Worm (Caenorhabditis elegans) whole organism, L3 larva: ENCODE data around the gene C13A2.5.
A peak's percentile ranks its signal among the peaks of the same experiment; 100 is the strongest.

Experiments used
- R02D3.7 ChIP-seq: fragments of 150-350 bp; optimal IDR thresholded peaks from 2 replicates; lab custom pipeline; 2014; ENCODE audit warnings: missing biosample characterization, missing genetic modification characterization
- ZK546.5 ChIP-seq: sonication (generic microtip); optimal IDR thresholded peaks from 2 replicates; lab custom pipeline; 2017; ENCODE audit warnings: missing biosample characterization, missing genetic modification characterization
- ama-1 ChIP-seq: fragments of 150-350 bp; optimal IDR thresholded peaks from 2 replicates; lab custom pipeline; 2018
- ceh-28 ChIP-seq: fragments of 150-350 bp; optimal IDR thresholded peaks from 2 replicates; lab custom pipeline; 2014; ENCODE audit warnings: missing biosample characterization, missing genetic modification reagents, missing genetic modification characterization
- daf-12 ChIP-seq: fragments of 150-350 bp; optimal IDR thresholded peaks from 2 replicates; lab custom pipeline; 2014; ENCODE audit warnings: missing biosample characterization, missing genetic modification reagents, missing genetic modification characterization
- egl-5 ChIP-seq: fragments of 150-350 bp; optimal IDR thresholded peaks from 2 replicates; lab custom pipeline; 2017; ENCODE audit warnings: missing biosample characterization, missing genetic modification reagents, missing genetic modification characterization, inconsistent platforms
- elt-2 ChIP-seq: sonication (generic microtip); optimal IDR thresholded peaks from 2 replicates; lab custom pipeline; 2016; ENCODE audit warnings: missing genetic modification reagents, mild to moderate bottlenecking, missing genetic modification characterization, missing compliant biosample characterization
- elt-3 ChIP-seq, 3 experiments: fragments of 150-350 bp in 1 of 3; sonication (generic microtip) in 2 of 3; optimal IDR thresholded peaks; 2 replicates in 2 of 3; 4 replicates in 1 of 3; lab custom pipeline; 2014 to 2017; ENCODE audit warnings: missing biosample characterization in 3 of 3, missing genetic modification characterization in 3 of 3
- eor-1 ChIP-seq, 2 experiments: fragments of 150-350 bp; optimal IDR thresholded peaks; 2 replicates each; lab custom pipeline; 2014 to 2018; ENCODE audit warnings: missing biosample characterization in 2 of 2, missing genetic modification characterization in 2 of 2
- fkh-10 ChIP-seq: sonication (generic microtip); optimal IDR thresholded peaks from 2 replicates; lab custom pipeline; 2017; ENCODE audit warnings: missing biosample characterization, missing genetic modification reagents, missing genetic modification characterization
- fkh-2 ChIP-seq: fragments of 150-350 bp; optimal IDR thresholded peaks from 2 replicates; lab custom pipeline; 2014; ENCODE audit warnings: missing biosample characterization, missing genetic modification reagents, missing genetic modification characterization
- fos-1 ChIP-seq: fragments of 150-350 bp; optimal IDR thresholded peaks from 2 replicates; lab custom pipeline; 2014; ENCODE audit warnings: missing biosample characterization, missing genetic modification characterization
- hmg-11 ChIP-seq: sonication (generic microtip); optimal IDR thresholded peaks from 2 replicates; lab custom pipeline; 2016; ENCODE audit warnings: missing genetic modification characterization, missing compliant biosample characterization
- jun-1 ChIP-seq: fragments of 150-350 bp; optimal IDR thresholded peaks from 2 replicates; lab custom pipeline; 2014; ENCODE audit warnings: missing biosample characterization, missing genetic modification reagents, missing genetic modification characterization
- lin-15B ChIP-seq: fragments of 150-350 bp; optimal IDR thresholded peaks from 2 replicates; lab custom pipeline; 2014; ENCODE audit warnings: missing biosample characterization, missing genetic modification characterization
- lin-39 ChIP-seq: fragments of 150-350 bp; optimal IDR thresholded peaks from 2 replicates; lab custom pipeline; 2018; ENCODE audit warnings: missing biosample characterization, missing genetic modification reagents, missing genetic modification characterization
- mml-1 ChIP-seq: fragments of 150-350 bp; sonication (generic microtip); optimal IDR thresholded peaks from 3 replicates; lab custom pipeline; 2014; ENCODE audit warnings: missing biosample characterization, missing genetic modification characterization
- nfya-1 ChIP-seq: sonication (generic microtip); optimal IDR thresholded peaks from 2 replicates; lab custom pipeline; 2017; ENCODE audit warnings: missing genetic modification characterization, mild to moderate bottlenecking, missing compliant biosample characterization, antibody characterized with exemption, moderate library complexity; ENCODE audit not compliant: insufficient read depth
- nhr-12 ChIP-seq: fragments of 150-350 bp; optimal IDR thresholded peaks from 2 replicates; lab custom pipeline; 2014; ENCODE audit warnings: missing biosample characterization, missing genetic modification characterization
- nhr-23 ChIP-seq: fragments of 150-350 bp; optimal IDR thresholded peaks from 2 replicates; lab custom pipeline; 2014; ENCODE audit warnings: missing biosample characterization, missing genetic modification reagents, missing genetic modification characterization
- nhr-237 ChIP-seq: fragments of 150-350 bp; optimal IDR thresholded peaks from 2 replicates; lab custom pipeline; 2014; ENCODE audit warnings: missing biosample characterization, missing genetic modification characterization
- nhr-25 ChIP-seq: sonication (generic microtip); optimal IDR thresholded peaks from 2 replicates; lab custom pipeline; 2017; ENCODE audit warnings: missing biosample characterization, missing genetic modification characterization
- nhr-28 ChIP-seq: fragments of 150-350 bp; optimal IDR thresholded peaks from 2 replicates; lab custom pipeline; 2014; ENCODE audit warnings: missing biosample characterization, missing genetic modification characterization
- nhr-43 ChIP-seq: sonication (generic microtip); optimal IDR thresholded peaks from 2 replicates; lab custom pipeline; 2016; ENCODE audit warnings: mild to moderate bottlenecking, missing genetic modification characterization, missing compliant biosample characterization; ENCODE audit not compliant: poor library complexity, severe bottlenecking
- nhr-67 ChIP-seq: fragments of 150-350 bp; optimal IDR thresholded peaks from 2 replicates; lab custom pipeline; 2014; ENCODE audit warnings: missing biosample characterization, missing genetic modification characterization
- nhr-76 ChIP-seq: fragments of 150-350 bp; sonication (generic microtip); optimal IDR thresholded peaks from 5 replicates; lab custom pipeline; 2014; ENCODE audit warnings: missing biosample characterization, missing genetic modification characterization
- nhr-77 ChIP-seq: fragments of 150-350 bp; optimal IDR thresholded peaks from 2 replicates; lab custom pipeline; 2014; ENCODE audit warnings: missing biosample characterization, missing genetic modification characterization
- pha-4 ChIP-seq: fragments of 150-350 bp; optimal IDR thresholded peaks from 2 replicates; lab custom pipeline; 2014; ENCODE audit warnings: missing biosample characterization, missing genetic modification reagents, missing genetic modification characterization
- sea-2 ChIP-seq: fragments of 150-350 bp; sonication (generic microtip); optimal IDR thresholded peaks from 4 replicates; lab custom pipeline; 2014; ENCODE audit warnings: missing biosample characterization, missing genetic modification reagents, missing genetic modification characterization
- snpc-4 ChIP-seq: fragments of 150-350 bp; optimal IDR thresholded peaks from 2 replicates; lab custom pipeline; 2014; ENCODE audit warnings: missing biosample characterization, missing genetic modification characterization
- unc-39 ChIP-seq: sonication (generic microtip); optimal IDR thresholded peaks from 4 replicates; lab custom pipeline; 2017; ENCODE audit warnings: missing biosample characterization, missing genetic modification characterization
- zag-1 ChIP-seq: fragments of 150-350 bp; optimal IDR thresholded peaks from 2 replicates; lab custom pipeline; 2014; ENCODE audit warnings: missing biosample characterization, missing genetic modification characterization
- ztf-4 ChIP-seq: fragments of 150-350 bp; optimal IDR thresholded peaks from 2 replicates; lab custom pipeline; 2014; ENCODE audit warnings: missing biosample characterization, missing genetic modification characterization

Gene C13A2.5

DNA sequence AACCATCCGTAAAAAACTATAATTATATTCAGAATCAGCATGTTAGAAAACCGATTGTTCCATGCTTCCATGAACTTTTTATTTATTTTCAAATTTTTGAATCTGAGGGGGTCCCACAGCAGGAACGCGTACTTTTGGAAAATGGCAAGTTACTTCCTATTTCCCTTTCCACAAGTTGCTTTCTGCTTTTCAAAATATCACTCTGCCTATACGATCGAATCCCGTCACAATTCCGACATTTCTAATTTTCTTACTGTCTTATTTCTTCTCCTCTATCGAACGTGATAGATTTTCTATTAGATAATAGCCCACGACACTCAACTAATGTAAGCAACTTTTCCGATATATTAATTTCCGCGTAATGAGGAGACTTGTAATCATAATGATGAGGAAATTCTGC is at the start of gene C13A2.5:
Gene C13A2.5 (plus strand): TSS at position 301 of the 400 bp plus-strand sequence.
- TF ChIP-seq eor-1 (tag; optimal IDR thresholded peaks at IDR 0.05; lab: Kevin White, UChicago) (no peak), nhr-237 (no peak)

DNA sequence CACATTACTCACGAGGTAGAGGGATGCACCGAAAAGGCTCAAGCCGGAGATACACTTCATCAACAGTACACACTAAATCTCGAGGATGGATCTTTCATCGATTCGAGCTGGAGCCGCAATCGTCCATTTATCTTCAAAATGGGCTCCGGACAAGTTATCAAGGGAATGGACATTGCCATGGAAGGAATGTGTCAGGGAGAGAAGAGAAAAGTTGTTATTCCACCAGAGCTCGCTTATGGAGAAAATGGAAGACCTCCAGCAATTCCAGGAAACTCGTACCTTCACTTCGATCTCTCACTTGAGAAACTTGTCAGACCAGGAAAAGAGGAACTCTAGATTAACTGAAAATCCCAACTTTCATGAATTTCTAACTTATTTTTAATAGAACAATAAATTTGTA is 49.7 kb upstream of the C13A2.5 start:
- TF ChIP-seq eor-1 (tag; optimal IDR thresholded peaks at IDR 0.05; lab: Kevin White, UChicago), result no peak
- TF ChIP-seq ama-1 (lab: Kevin White, UChicago), result no peak
- no peak for TF ChIP-seq ZK546.5
- TF ChIP-seq nhr-77 (tag; lab: Kevin White, UChicago), result no peak
- TF ChIP-seq egl-5, result no peak
- no peak for TF ChIP-seq elt-3 (tag; optimal IDR thresholded peaks at IDR 0.05; lab: Kevin White, UChicago)
- TF ChIP-seq nhr-67 (tag; lab: Kevin White, UChicago), result no peak
- TF ChIP-seq fkh-2 (tag; lab: Kevin White, UChicago), result no peak

DNA sequence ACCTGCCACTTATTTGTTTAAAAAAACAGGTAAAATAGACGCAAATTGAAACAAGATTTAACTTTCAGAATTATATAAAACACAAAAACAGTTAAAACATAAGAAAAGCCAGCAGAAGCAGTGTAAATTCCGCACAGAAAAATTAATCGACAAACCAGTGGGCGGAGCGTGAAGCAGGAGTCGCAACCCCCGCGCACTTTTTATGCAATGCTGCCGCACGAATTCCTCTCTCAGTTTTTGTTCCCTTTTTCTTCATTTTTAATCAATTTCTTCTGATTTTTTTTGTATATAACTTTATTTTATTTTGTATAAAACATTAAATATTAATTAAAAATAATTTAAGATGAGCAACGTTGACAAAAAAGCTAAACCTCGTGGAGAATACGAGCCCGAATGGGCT is 44.7 kb upstream of the C13A2.5 start, which contains the start of the genes gei-6 and krr-1:
Gene gei-6 (minus strand): TSS at position 2 of the 400 bp plus-strand sequence.
Gene krr-1 (plus strand): TSS at position 344 of the 400 bp plus-strand sequence.
- TF ChIP-seq ztf-4 (tag; lab: Kevin White, UChicago), result no peak
- TF ChIP-seq unc-39 (tag; lab: Kevin White, UChicago), result no peak
- peak; percentile 12 for TF ChIP-seq lin-39
- TF ChIP-seq elt-2 (tag; lab: Kevin White, UChicago), result peak; percentile 14
- no peak for TF ChIP-seq egl-5
- TF ChIP-seq nfya-1 (tag; lab: Kevin White, UChicago), result peak; percentile 58
- peak; percentile 78 for TF ChIP-seq lin-15B
- TF ChIP-seq hmg-11 (tag; lab: Kevin White, UChicago), result peak; percentile 73
- peak; percentile 50 for TF ChIP-seq nhr-23 (tag; lab: Kevin White, UChicago)
- no peak for TF ChIP-seq mml-1 (tag; lab: Kevin White, UChicago)
- TF ChIP-seq pha-4 (tag; lab: Kevin White, UChicago), result peak; percentile 65
- TF ChIP-seq nhr-43 (tag; lab: Kevin White, UChicago), result peak; percentile 20
- peak; percentile 17 for TF ChIP-seq R02D3.7 (tag; lab: Kevin White, UChicago)

DNA sequence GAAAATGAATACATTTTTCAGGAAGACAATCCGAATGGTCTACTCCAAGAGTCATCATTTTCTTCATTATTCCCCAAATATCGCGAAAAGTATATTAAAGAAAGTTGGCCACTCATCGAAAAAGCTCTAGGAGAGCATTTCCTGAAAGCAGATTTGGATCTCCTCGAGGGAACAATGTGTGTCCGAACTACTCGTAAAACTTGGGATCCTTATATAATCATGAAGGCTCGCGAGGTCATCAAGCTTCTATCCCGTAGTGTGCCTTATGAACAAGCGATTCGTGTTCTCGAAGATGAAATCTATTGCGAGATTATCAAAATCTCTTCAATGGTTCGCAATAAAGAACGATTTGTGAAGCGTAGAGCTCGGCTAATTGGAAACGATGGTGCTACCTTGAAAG is 44.1 kb upstream of the C13A2.5 start:
- TF ChIP-seq daf-12 (tag; lab: Kevin White, UChicago) (no peak), nhr-12 (no peak), elt-2 (tag; lab: Kevin White, UChicago) (no peak), fkh-2 (tag; lab: Kevin White, UChicago) (no peak), fos-1 (tag; lab: Kevin White, UChicago) (no peak), ZK546.5 (no peak), R02D3.7 (tag; lab: Kevin White, UChicago) (no peak), nhr-25 (tag; lab: Kevin White, UChicago) (no peak), fkh-10 (GFP tag; lab: Kevin White, UChicago) (no peak), lin-15B (no peak), eor-1 (tag; optimal IDR thresholded peaks at IDR 0.05; lab: Kevin White, UChicago) (no peak), nhr-76 (tag; lab: Kevin White, UChicago) (no peak), nhr-23 (tag; lab: Kevin White, UChicago) (no peak), nhr-67 (tag; lab: Kevin White, UChicago) (no peak), sea-2 (GFP tag; lab: Kevin White, UChicago) (no peak), nhr-28 (no peak), ceh-28 (tag; lab: Kevin White, UChicago) (no peak), zag-1 (tag; lab: Kevin White, UChicago) (no peak), hmg-11 (tag; lab: Kevin White, UChicago) (no peak), jun-1 (tag; lab: Kevin White, UChicago) (no peak)

DNA sequence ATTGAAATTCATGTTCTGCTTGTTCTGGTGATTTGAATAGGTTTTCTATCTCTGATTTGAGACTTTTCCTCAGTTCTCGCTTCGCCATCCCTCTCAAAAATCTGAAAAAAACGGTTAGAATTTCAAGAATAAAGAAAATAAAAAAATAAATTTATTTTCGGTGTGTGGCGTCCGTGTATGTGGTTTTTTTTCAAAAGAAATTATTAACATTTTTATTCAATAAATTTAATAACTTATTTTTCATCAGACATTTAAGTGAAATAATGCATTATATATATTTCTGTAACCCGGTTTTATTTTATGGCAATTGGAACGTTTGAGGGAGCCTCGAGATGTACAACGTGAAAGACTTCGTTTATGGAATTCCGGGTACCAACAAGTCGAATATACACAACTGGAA is 40.9 kb upstream of the C13A2.5 start, which contains the start of gene C05C8.5:
Gene C05C8.5 (minus strand): TSS at position 101 of the 400 bp plus-strand sequence.
- TF ChIP-seq snpc-4 (tag; lab: Kevin White, UChicago), result no peak
